Fruit fly (Drosophila melanogaster): ENCODE results near the gene CG42578.
A peak's percentile ranks its signal among the peaks of the same experiment; 100 is the strongest.

Gene CG42578

DNA sequence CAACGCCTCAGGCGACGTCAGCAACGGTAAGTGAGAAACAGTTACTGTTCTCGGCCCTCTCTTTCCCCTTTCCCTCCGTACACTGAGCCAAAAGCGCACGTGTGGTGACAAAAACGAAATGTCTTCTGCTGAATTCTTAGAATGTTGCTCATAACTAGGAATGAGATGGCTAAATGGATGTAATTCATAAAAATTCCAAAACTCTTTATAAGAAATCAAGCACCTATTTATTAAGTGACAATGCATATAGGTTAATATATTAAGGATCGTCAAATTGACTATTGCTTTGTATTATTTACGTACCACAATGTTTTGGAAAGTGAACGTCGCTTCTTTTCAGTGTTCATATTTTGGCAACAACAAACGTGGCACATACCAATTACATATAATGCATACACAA, 11.6 kb upstream of the CG42578 start:
- TF ChIP-seq CG5204 (GFP tag; optimal IDR thresholded peaks at IDR 0.05) (peak; percentile 43), bab1 (GFP tag; optimal IDR thresholded peaks at IDR 0.05) (no peak), Mnt (GFP tag; optimal IDR thresholded peaks at IDR 0.05) (no peak), Hr96 (GFP tag; optimal IDR thresholded peaks at IDR 0.05) (peak; percentile 8), cic (GFP tag; optimal IDR thresholded peaks at IDR 0.05) (no peak), CG7101 (tag; optimal IDR thresholded peaks at IDR 0.05) (peak; percentile 6), kay (GFP tag; ENCODE audit: borderline replicate concordance) (no peak)

DNA sequence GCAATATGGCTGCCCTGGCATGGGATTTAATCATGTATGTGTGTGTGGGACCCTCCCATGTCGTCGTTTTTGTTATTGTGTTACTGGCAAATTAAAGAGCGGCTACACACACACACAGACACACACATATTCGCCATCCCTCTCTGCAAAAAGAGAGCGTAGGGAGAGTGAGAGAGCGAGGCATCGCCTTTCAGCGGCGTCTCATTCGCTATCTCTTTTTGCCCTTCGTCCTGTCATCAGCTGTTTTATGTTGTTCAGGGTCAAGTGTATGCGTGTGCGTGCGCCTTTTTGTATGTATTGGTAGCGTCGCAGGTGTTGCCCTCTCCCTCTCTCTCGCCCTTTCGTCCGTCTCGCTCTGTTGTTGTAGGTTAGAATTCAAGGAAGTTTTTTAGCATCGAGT, 9.3 kb upstream of the CG42578 start:
- TF ChIP-seq Mnt (GFP tag; optimal IDR thresholded peaks at IDR 0.05) (no peak), Clk (GFP tag; optimal IDR thresholded peaks at IDR 0.05) (no peak), CG11617 (GFP tag; optimal IDR thresholded peaks at IDR 0.05) (no peak), CG1620 (GFP tag; optimal IDR thresholded peaks at IDR 0.05) (no peak)

DNA sequence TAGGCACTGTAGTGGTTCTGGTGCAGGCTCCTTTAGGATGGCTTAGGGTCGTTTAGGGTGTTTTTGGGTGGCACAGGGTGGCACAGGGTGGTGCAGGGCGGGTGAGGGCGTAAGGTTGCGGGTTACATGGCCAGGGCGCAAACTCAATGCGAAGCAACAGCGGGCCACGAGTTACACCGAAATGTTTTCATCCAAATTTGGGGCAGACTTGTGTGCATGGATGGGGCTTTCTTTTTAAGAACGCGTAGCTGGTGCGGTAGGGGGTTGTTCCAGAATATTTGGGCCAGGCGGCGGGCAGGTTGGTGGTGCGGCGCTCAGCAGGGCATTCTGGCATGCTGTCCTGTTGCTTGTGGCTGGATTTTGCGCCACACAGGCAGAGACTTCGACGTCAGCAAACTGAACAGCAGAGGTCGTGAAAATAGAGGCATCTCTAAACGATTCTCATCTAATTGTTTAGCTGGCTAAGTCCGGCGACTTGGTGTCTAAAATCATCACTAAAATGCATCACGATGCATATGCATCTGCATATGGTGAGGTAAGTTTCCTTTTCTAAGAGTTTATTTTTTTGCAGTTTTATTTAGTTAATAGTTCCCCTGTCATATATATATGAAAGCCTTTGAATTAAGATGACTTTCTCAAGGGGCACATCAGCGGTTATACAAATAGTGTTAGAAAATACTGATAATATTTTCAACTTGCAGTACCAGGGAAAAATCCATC, 1.9 kb downstream of the CG42578 start:
- TF ChIP-seq kay (GFP tag; ENCODE audit: borderline replicate concordance) (no peak), CG14711 (tag; optimal IDR thresholded peaks at IDR 0.05) (no peak), CG11617 (GFP tag; optimal IDR thresholded peaks at IDR 0.05) (no peak), tj (GFP tag; optimal IDR thresholded peaks at IDR 0.05) (no peak), CG1620 (GFP tag; optimal IDR thresholded peaks at IDR 0.05) (no peak), Mnt (GFP tag; optimal IDR thresholded peaks at IDR 0.05) (no peak), bab1 (GFP tag; optimal IDR thresholded peaks at IDR 0.05) (no peak), CG7045 (GFP tag; optimal IDR thresholded peaks at IDR 0.05) (no peak), cnc (optimal IDR thresholded peaks at IDR 0.05) (no peak), cic (GFP tag; optimal IDR thresholded peaks at IDR 0.05) (no peak), ovo (GFP tag; optimal IDR thresholded peaks at IDR 0.05) (no peak), toe (GFP tag; optimal IDR thresholded peaks at IDR 0.05) (no peak), CG33017 (tag; optimal IDR thresholded peaks at IDR 0.05) (no peak), pad (GFP tag; optimal IDR thresholded peaks at IDR 0.05) (no peak), Crg-1 (GFP tag; optimal IDR thresholded peaks at IDR 0.05) (no peak), Clk (GFP tag; optimal IDR thresholded peaks at IDR 0.05) (no peak)

DNA sequence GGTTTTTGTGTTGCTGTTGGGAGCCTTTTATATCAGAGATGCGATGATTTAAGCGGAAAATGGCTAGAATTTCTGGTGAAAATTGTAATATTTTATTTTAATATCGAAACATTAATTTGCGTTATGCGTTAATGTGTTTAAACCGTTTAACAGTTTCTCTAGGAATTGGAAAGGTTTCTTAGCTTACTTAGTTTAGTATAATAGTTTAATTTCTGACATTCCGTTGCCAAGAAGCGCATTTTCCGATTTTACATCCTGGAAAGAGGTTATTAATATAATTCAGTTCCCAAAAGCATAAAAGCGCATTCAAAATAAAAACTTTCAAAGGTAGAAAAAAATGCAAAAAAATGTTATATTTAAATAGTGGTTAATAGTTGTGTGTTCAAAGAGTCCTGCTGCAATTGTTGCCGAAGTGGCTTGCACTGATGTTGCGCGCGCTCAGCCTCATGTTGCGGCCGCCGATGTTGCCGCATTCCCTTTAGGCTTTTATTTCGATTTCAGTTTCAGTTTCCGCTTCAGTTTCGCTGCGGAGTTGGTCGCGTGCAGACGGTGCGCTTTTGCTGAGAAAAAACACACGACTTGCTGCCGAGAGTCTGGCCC, 2.8 kb downstream of the CG42578 start, which contains the start of gene tbc:
Gene tbc, plus strand, starts transcription at position 504 of the 600 bp plus-strand sequence.
- TF ChIP-seq pad (GFP tag; optimal IDR thresholded peaks at IDR 0.05) (no peak), cnc (optimal IDR thresholded peaks at IDR 0.05) (no peak), bab1 (GFP tag; optimal IDR thresholded peaks at IDR 0.05) (no peak), CG12768 (GFP tag; optimal IDR thresholded peaks at IDR 0.05) (no peak)

DNA sequence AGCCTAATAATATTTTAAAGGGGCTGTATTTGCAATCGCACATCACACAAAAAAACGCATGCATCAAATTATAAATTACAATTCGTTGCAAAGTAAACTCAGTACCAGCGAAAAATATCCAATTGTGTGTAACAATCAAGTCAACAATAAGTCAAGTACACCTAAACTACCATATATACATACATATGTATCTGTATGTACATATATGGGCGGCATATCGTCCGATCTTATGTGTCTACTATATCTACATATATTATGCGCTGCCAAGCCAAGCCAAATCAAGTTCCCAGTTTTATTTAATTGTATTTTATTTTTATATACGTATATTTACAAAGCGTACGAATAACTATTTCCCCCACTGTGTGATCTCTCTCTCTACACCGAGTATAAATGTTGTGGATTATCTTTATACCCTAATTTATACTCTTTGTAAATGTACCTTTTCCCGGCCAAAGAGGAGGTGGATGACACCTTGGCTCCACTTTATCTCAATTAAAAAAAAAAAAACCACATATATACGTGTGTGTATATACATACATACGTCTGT, 20.3 kb downstream of the CG42578 start:
- TF ChIP-seq bab1 (GFP tag; optimal IDR thresholded peaks at IDR 0.05), result no peak
- no peak for TF ChIP-seq toe (GFP tag; optimal IDR thresholded peaks at IDR 0.05)
- TF ChIP-seq Crg-1 (GFP tag; optimal IDR thresholded peaks at IDR 0.05), result no peak
- peak; percentile 36 for TF ChIP-seq tj (GFP tag; optimal IDR thresholded peaks at IDR 0.05)
- no peak for TF ChIP-seq CG7101 (tag; optimal IDR thresholded peaks at IDR 0.05)
- TF ChIP-seq ovo (GFP tag; optimal IDR thresholded peaks at IDR 0.05), result no peak
- TF ChIP-seq Hr96 (GFP tag; optimal IDR thresholded peaks at IDR 0.05), result no peak

DNA sequence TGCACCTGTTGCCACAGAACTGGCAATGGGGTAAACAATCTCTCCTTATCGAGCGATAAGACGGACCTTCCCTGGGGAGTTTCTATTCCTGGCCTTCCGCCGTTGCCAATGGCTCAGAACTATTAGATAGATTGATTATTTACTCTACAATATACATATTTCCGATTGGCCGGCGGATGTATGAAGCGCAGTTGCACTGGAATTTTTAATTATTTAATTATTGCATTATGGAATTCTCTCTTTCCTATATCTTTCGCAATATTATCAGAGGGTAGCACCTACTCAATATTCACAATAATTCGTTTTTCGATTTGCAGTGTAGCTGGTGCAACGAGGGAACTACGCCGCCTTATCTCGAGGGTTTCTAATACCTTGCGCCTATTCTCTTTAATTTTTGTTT, 21.0 kb downstream of the CG42578 start, which contains the start of gene GstT3:
Gene GstT3, plus strand, starts transcription at position 301 of the 400 bp plus-strand sequence.
- TF ChIP-seq Clk (GFP tag; optimal IDR thresholded peaks at IDR 0.05), result no peak
- TF ChIP-seq CG11617 (GFP tag; optimal IDR thresholded peaks at IDR 0.05), result no peak
- TF ChIP-seq CG12768 (GFP tag; optimal IDR thresholded peaks at IDR 0.05), result no peak
- TF ChIP-seq CG5204 (GFP tag; optimal IDR thresholded peaks at IDR 0.05), result no peak
- TF ChIP-seq CG1620 (GFP tag; optimal IDR thresholded peaks at IDR 0.05), result no peak
- no peak for TF ChIP-seq cic (GFP tag; optimal IDR thresholded peaks at IDR 0.05)
- no peak for TF ChIP-seq CG7101 (tag; optimal IDR thresholded peaks at IDR 0.05)
- TF ChIP-seq toe (GFP tag; optimal IDR thresholded peaks at IDR 0.05), result no peak

DNA sequence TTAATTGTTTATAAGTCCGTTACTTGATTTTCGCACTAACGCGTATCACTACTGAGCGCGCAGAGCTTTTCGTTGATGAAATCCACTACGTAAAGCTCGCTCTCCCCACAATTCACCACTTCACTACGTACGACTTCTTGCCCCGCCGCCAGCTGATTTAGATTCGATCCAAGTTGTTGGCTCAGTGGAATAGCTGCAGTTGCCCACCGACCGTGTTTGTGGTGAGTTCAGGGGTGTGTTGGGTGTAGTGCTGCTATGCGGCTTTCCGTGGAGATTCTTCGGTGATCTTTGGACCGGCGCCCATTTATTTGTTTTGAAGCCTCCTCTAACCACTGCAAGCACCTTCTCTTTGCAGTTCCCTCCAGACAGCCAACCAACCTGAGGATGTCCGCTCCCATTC, 22.0 kb downstream of the CG42578 start:
- TF ChIP-seq Clk (GFP tag; optimal IDR thresholded peaks at IDR 0.05) (no peak), kay (GFP tag; ENCODE audit: borderline replicate concordance) (no peak), CG5204 (GFP tag; optimal IDR thresholded peaks at IDR 0.05) (no peak), toe (GFP tag; optimal IDR thresholded peaks at IDR 0.05) (peak; percentile 46), CG11617 (GFP tag; optimal IDR thresholded peaks at IDR 0.05) (peak; percentile 40), CG1620 (GFP tag; optimal IDR thresholded peaks at IDR 0.05) (no peak), CG33017 (tag; optimal IDR thresholded peaks at IDR 0.05) (peak; percentile 10), Mnt (GFP tag; optimal IDR thresholded peaks at IDR 0.05) (peak; percentile 61), pad (GFP tag; optimal IDR thresholded peaks at IDR 0.05) (peak; percentile 75), bab1 (GFP tag; optimal IDR thresholded peaks at IDR 0.05) (peak; percentile 28), Hr96 (GFP tag; optimal IDR thresholded peaks at IDR 0.05) (peak; percentile 83), CG7101 (tag; optimal IDR thresholded peaks at IDR 0.05) (peak; percentile 30), tj (GFP tag; optimal IDR thresholded peaks at IDR 0.05) (peak; percentile 54), CG7045 (GFP tag; optimal IDR thresholded peaks at IDR 0.05) (no peak), cnc (optimal IDR thresholded peaks at IDR 0.05) (no peak), cic (GFP tag; optimal IDR thresholded peaks at IDR 0.05) (peak; percentile 49), CG12768 (GFP tag; optimal IDR thresholded peaks at IDR 0.05) (peak; percentile 83), ovo (GFP tag; optimal IDR thresholded peaks at IDR 0.05) (peak; percentile 50), Crg-1 (GFP tag; optimal IDR thresholded peaks at IDR 0.05) (no peak), CG14711 (tag; optimal IDR thresholded peaks at IDR 0.05) (no peak)

All from whole organism, adult.